Fruit fly (Drosophila melanogaster): ENCODE measurements around the gene GluRIIB.

GluRIIB gene

dm6 chr2L:5569503-5569902 is 10.4 kb downstream of the GluRIIB start (continued):
- TF ChIP-seq ind (GFP tag; optimal IDR thresholded peaks at IDR 0.05) (peak; percentile 27), CG30403 (GFP tag; optimal IDR thresholded peaks at IDR 0.05) (peak; percentile 30), Gug (GFP tag; IDR thresholded peaks at IDR 0.05) (0 out of 4 replicates have a peak, but pooled peaks have one; percentile 17), cg (GFP tag; optimal IDR thresholded peaks at IDR 0.05) (peak; percentile 7), pita (GFP tag; optimal IDR thresholded peaks at IDR 0.05) (no peak), cwo (GFP tag; optimal IDR thresholded peaks at IDR 0.05) (peak; percentile 18), Mad (GFP tag; optimal IDR thresholded peaks at IDR 0.05) (no peak), CG32772 (GFP tag; IDR thresholded peaks at IDR 0.05) (peak; percentile 44), Doc2 (GFP tag; IDR thresholded peaks at IDR 0.05) (0 out of 2 replicates have a peak, but pooled peaks have one; percentile 13), CG13296 (GFP tag; optimal IDR thresholded peaks at IDR 0.05) (peak; percentile 22), Sry-δ (GFP tag; optimal IDR thresholded peaks at IDR 0.05) (no peak), CG9817 (tag; optimal IDR thresholded peaks at IDR 0.05) (peak; percentile 26), Dek (tag; optimal IDR thresholded peaks at IDR 0.05) (peak; percentile 22), CG11398 (GFP tag; optimal IDR thresholded peaks at IDR 0.05) (no peak), CG16815 (GFP tag; optimal IDR thresholded peaks at IDR 0.05) (no peak), CG11247 (GFP tag; IDR thresholded peaks at IDR 0.05) (peak; percentile 41; the same call in 1 of the 2 replicates), scrt (GFP tag; optimal IDR thresholded peaks at IDR 0.05) (no peak), slbo (GFP tag; IDR thresholded peaks at IDR 0.05) (peak; percentile 71), Ets65A (GFP tag) (peak; percentile 93), Hmx (GFP tag; optimal IDR thresholded peaks at IDR 0.05) (no peak), CG31441 (GFP tag; IDR thresholded peaks at IDR 0.05) (no peak), CG2678 (tag; optimal IDR thresholded peaks at IDR 0.05) (no peak), CG10267 (tag; optimal IDR thresholded peaks at IDR 0.05) (no peak), Abd-B (GFP tag; optimal IDR thresholded peaks at IDR 0.05) (peak; percentile 22), gfzf (GFP tag; optimal IDR thresholded peaks at IDR 0.05) (no peak), phol (tag; optimal IDR thresholded peaks at IDR 0.05) (no peak), ftz-f1 (GFP tag; optimal IDR thresholded peaks at IDR 0.05) (no peak), bcd (GFP tag; optimal IDR thresholded peaks at IDR 0.05) (peak; percentile 12), CG17385 (GFP tag; optimal IDR thresholded peaks at IDR 0.05) (peak; percentile 26), CG11504 (tag; optimal IDR thresholded peaks at IDR 0.05) (peak; percentile 52), bigmax (GFP tag; optimal IDR thresholded peaks at IDR 0.05) (no peak), mam (GFP tag; optimal IDR thresholded peaks at IDR 0.05) (peak; percentile 14), CG3847 (GFP tag; IDR thresholded peaks at IDR 0.05) (no peak)

dm6 chr2L:5581016-5581415 is 21.9 kb downstream of the GluRIIB start, which contains the start of gene CG14011:
TSS of gene CG14011 (minus strand) at chr2L:5581116.
- TF ChIP-seq ewg (GFP tag; optimal IDR thresholded peaks at IDR 0.05) (no peak), crp (GFP tag; optimal IDR thresholded peaks at IDR 0.05) (no peak)

- TF ChIP-seq CG13123 (GFP tag; optimal IDR thresholded peaks at IDR 0.05) (no peak), disco-r (GFP tag; optimal IDR thresholded peaks at IDR 0.05) (no peak), Abd-B (GFP tag; optimal IDR thresholded peaks at IDR 0.05) (no peak), CG7271 (tag; optimal IDR thresholded peaks at IDR 0.05) (no peak), tx (GFP tag; optimal IDR thresholded peaks at IDR 0.05) (no peak)
Measured at dm6 chr2L:5588314-5588713, 29.2 kb downstream of the GluRIIB start, which contains the start of gene CG7251. TSS of gene CG7251 (minus strand) at chr2L:5588414.

All from whole organism, embryonic.